Worm (Caenorhabditis elegans) whole organism, young adult: ENCODE results near the gene ppm-1.G.

Experiments used
- F57C9.4 ChIP-seq: sonication (generic microtip); optimal IDR thresholded peaks from 2 replicates; lab custom pipeline; 2017; ENCODE audit warnings: mild to moderate bottlenecking, missing genetic modification characterization, missing compliant biosample characterization
- K11D2.4 ChIP-seq: fragments of 200-800 bp; sonication (Bioruptor generic); IDR thresholded peaks from 2 replicates; pipeline ENCODE4 v1.3.6; 2022; ENCODE audit warnings: missing genetic modification reagents, missing genetic modification characterization, missing compliant biosample characterization
- egl-18 ChIP-seq: fragments of 200-800 bp; sonication (Bioruptor generic); IDR thresholded peaks from 2 replicates; pipeline ENCODE4 v1.3.6; 2022; ENCODE audit warnings: missing genetic modification reagents, missing genetic modification characterization, missing compliant biosample characterization
- rpc-1 ChIP-seq, 2 experiments: fragments of 150-350 bp in 1 of 2; sonication (generic microtip) in 1 of 2; optimal IDR thresholded peaks; 2 replicates each; lab custom pipeline; 2014 to 2018; ENCODE audit warnings: missing biosample characterization in 1 of 2, missing genetic modification characterization in 1 of 2, missing genetic modification reagents in 1 of 2, missing genotype in 1 of 2
- ztf-25 ChIP-seq: fragments of 200-800 bp; sonication (Bioruptor generic); IDR thresholded peaks from 2 replicates; pipeline ENCODE4 v1.3.6; 2022; ENCODE audit warnings: missing genetic modification reagents, missing genetic modification characterization, missing compliant biosample characterization
- ztf-26 ChIP-seq: sonication (generic microtip); optimal IDR thresholded peaks from 2 replicates; lab custom pipeline; 2017; ENCODE audit warnings: missing genetic modification characterization, missing compliant biosample characterization

DNA sequence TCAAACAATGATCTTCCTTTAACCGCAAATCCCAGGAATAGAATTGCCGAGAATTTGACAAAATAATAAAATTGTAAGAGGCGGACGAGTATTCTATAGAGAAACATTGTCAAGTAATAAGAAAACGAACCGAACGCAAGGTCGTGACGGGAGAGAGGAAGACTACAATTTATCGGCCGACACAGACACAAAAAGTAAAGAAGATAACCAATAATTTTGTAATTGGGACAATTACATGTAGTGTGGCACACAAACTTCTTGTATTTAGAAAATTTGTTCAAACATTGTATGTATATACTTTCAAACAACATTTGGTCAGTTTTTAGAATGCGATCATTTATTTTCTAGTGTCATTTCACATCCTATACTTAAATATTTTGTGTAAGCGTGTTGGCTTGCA, 48.5 kb downstream of the ppm-1.G start, which contains the start of gene ceeh-1:
- no peak for TF ChIP-seq egl-18
- no peak for TF ChIP-seq ztf-25 (GFP tag; lab: Robert Waterston, UW)
- no peak for TF ChIP-seq ztf-26 (tag; lab: Kevin White, UChicago)
- no peak for TF ChIP-seq K11D2.4 (GFP tag; lab: Robert Waterston, UW)
- no peak for TF ChIP-seq rpc-1 (optimal IDR thresholded peaks at IDR 0.05; lab: Kevin White, UChicago)
- no peak for TF ChIP-seq rpc-1 (tag; optimal IDR thresholded peaks at IDR 0.05; lab: Kevin White, UChicago)
- no peak for TF ChIP-seq F57C9.4 (tag; lab: Kevin White, UChicago)
